Fruit fly (Drosophila melanogaster) whole organism, prepupa: ENCODE results near the gene CG32344.

Experiments
- CG10631 ChIP-seq: fragments of 200-800 bp; sonication (Bioruptor generic); optimal IDR thresholded peaks from 2 replicates; lab custom pipeline; 2016; ENCODE audit warnings: missing biosample characterization, missing genetic modification characterization
- CG11294 ChIP-seq: fragments of 200-800 bp; sonication (Bioruptor generic); IDR thresholded peaks from 2 replicates; pipeline ENCODE4 v1.3.6; 2022; ENCODE audit warnings: missing biosample characterization, missing genetic modification characterization
- CG11762 ChIP-seq: fragments of 200-800 bp; sonication (Bioruptor generic); optimal IDR thresholded peaks from 3 replicates; lab custom pipeline; 2016; ENCODE audit warnings: missing biosample characterization, missing genetic modification characterization; ENCODE audit not compliant: insufficient read depth
- CG11902 ChIP-seq: fragments of 200-800 bp; sonication (Bioruptor generic); optimal IDR thresholded peaks from 3 replicates; lab custom pipeline; 2016; ENCODE audit warnings: missing biosample characterization, missing genetic modification characterization
- CG15336 ChIP-seq: fragments of 200-800 bp; sonication (Bioruptor generic); IDR thresholded peaks from 2 replicates; pipeline ENCODE4 v1.3.6; 2022; ENCODE audit warnings: missing biosample characterization, missing genetic modification characterization
- CG1621 ChIP-seq: fragments of 200-800 bp; sonication (Bioruptor generic); optimal IDR thresholded peaks from 3 replicates; lab custom pipeline; 2018; ENCODE audit warnings: missing biosample characterization, mild to moderate bottlenecking, missing genetic modification characterization
- CG16779 ChIP-seq: fragments of 200-800 bp; sonication (Bioruptor generic); optimal IDR thresholded peaks from 3 replicates; lab custom pipeline; 2017; ENCODE audit warnings: missing biosample characterization, mild to moderate bottlenecking, missing genetic modification characterization
- CG3032 ChIP-seq: fragments of 200-800 bp; optimal IDR thresholded peaks from 2 replicates; lab custom pipeline; 2019; ENCODE audit warnings: missing biosample characterization, mild to moderate bottlenecking, missing genetic modification characterization, moderate library complexity
- CG31627 ChIP-seq: fragments of 200-800 bp; sonication (Bioruptor generic); optimal IDR thresholded peaks from 3 replicates; lab custom pipeline; 2016; ENCODE audit warnings: missing biosample characterization, missing genetic modification characterization
- CG3919 ChIP-seq: fragments of 200-800 bp; sonication (Bioruptor generic); optimal IDR thresholded peaks from 3 replicates; lab custom pipeline; 2016; ENCODE audit warnings: missing biosample characterization, missing genetic modification characterization
- CG6163 ChIP-seq: fragments of 200-800 bp; sonication (Bioruptor generic); IDR thresholded peaks from 3 replicates; pipeline ENCODE4 v1.3.6; 2022; ENCODE audit warnings: missing biosample characterization, missing genetic modification characterization
- CG6276 ChIP-seq: fragments of 200-800 bp; sonication (Bioruptor generic); optimal IDR thresholded peaks from 2 replicates; lab custom pipeline; 2017; ENCODE audit warnings: missing biosample characterization, mild to moderate bottlenecking, missing genetic modification characterization
- CG6792 ChIP-seq: fragments of 200-800 bp; sonication (Bioruptor generic); optimal IDR thresholded peaks from 3 replicates; lab custom pipeline; 2016; ENCODE audit warnings: missing biosample characterization, missing genetic modification characterization
- CG6808 ChIP-seq: fragments of 200-800 bp; sonication (Bioruptor generic); optimal IDR thresholded peaks from 3 replicates; lab custom pipeline; 2017; ENCODE audit warnings: missing biosample characterization, missing genetic modification characterization, mild to moderate bottlenecking, moderate library complexity, missing genetic modification reagents
- CG6854 ChIP-seq: fragments of 200-800 bp; sonication (Bioruptor generic); optimal IDR thresholded peaks from 2 replicates; lab custom pipeline; 2017; ENCODE audit warnings: missing biosample characterization, mild to moderate bottlenecking, missing genetic modification characterization
- CG8319 ChIP-seq: fragments of 200-800 bp; sonication (Bioruptor generic); optimal IDR thresholded peaks from 3 replicates; lab custom pipeline; 2016; ENCODE audit warnings: missing biosample characterization, missing genetic modification characterization
- CG8632 ChIP-seq: fragments of 200-800 bp; sonication (Bioruptor generic); optimal IDR thresholded peaks from 3 replicates; lab custom pipeline; 2016; ENCODE audit warnings: missing biosample characterization, missing genetic modification characterization
- CG9139 ChIP-seq: fragments of 200-800 bp; sonication (Bioruptor generic); optimal IDR thresholded peaks from 3 replicates; lab custom pipeline; 2017; ENCODE audit warnings: missing biosample characterization, mild to moderate bottlenecking, missing genetic modification characterization
- Eip78C ChIP-seq: fragments of 200-800 bp; sonication (Bioruptor generic); peaks from one replicate; lab custom pipeline; 2016; ENCODE audit warnings: missing biosample characterization, missing genetic modification characterization
- Eip93F ChIP-seq: fragments of 200-800 bp; sonication (Bioruptor generic); optimal IDR thresholded peaks from 2 replicates; lab custom pipeline; 2016; ENCODE audit warnings: missing biosample characterization, mild to moderate bottlenecking, missing genetic modification characterization
- Ets96B ChIP-seq: fragments of 200-800 bp; optimal IDR thresholded peaks from 2 replicates; lab custom pipeline; 2019; ENCODE audit warnings: missing biosample characterization, mild to moderate bottlenecking, missing genetic modification characterization, moderate library complexity
- Gug ChIP-seq: fragments of 200-800 bp; sonication (Bioruptor generic); IDR thresholded peaks from 2 replicates; pipeline ENCODE4 v1.3.6; 2022; ENCODE audit warnings: missing biosample characterization, missing genetic modification characterization
- Hr38 ChIP-seq: sonication (Bioruptor generic); optimal IDR thresholded peaks from 2 replicates; lab custom pipeline; 2016; ENCODE audit warnings: missing biosample characterization, missing genetic modification characterization
- Hr39 ChIP-seq: fragments of 200-800 bp; sonication (Bioruptor generic); optimal IDR thresholded peaks from 2 replicates; lab custom pipeline; 2016; ENCODE audit warnings: missing biosample characterization, missing genetic modification characterization
- Lpt ChIP-seq: fragments of 200-800 bp; sonication (Bioruptor generic); optimal IDR thresholded peaks from 3 replicates; lab custom pipeline; 2016; ENCODE audit warnings: missing biosample characterization, missing genetic modification characterization
- Met ChIP-seq: fragments of 200-800 bp; sonication (Bioruptor generic); optimal IDR thresholded peaks from 3 replicates; lab custom pipeline; 2016; ENCODE audit warnings: missing biosample characterization, missing genetic modification characterization
- OdsH ChIP-seq: fragments of 200-800 bp; sonication (Bioruptor generic); optimal IDR thresholded peaks from 3 replicates; lab custom pipeline; 2016; ENCODE audit warnings: missing biosample characterization, missing genetic modification characterization
- Smox ChIP-seq: fragments of 200-800 bp; sonication (Bioruptor generic); optimal IDR thresholded peaks from 3 replicates; lab custom pipeline; 2016; ENCODE audit warnings: missing biosample characterization, missing genetic modification characterization
- Sox102F ChIP-seq: fragments of 200-800 bp; sonication (Bioruptor generic); optimal IDR thresholded peaks from 2 replicates; lab custom pipeline; 2016; ENCODE audit warnings: missing biosample characterization, mild to moderate bottlenecking, missing genetic modification characterization
- Sox14 ChIP-seq: fragments of 200-800 bp; sonication (Bioruptor generic); optimal IDR thresholded peaks from 3 replicates; lab custom pipeline; 2016; ENCODE audit warnings: missing biosample characterization, missing genetic modification characterization
- acj6 ChIP-seq: fragments of 200-800 bp; sonication (Bioruptor generic); optimal IDR thresholded peaks from 3 replicates; lab custom pipeline; 2016; ENCODE audit warnings: missing biosample characterization, missing genetic modification characterization
- dac ChIP-seq: fragments of 200-800 bp; sonication (Bioruptor generic); optimal IDR thresholded peaks from 2 replicates; lab custom pipeline; 2017; ENCODE audit warnings: missing biosample characterization, mild to moderate bottlenecking, missing genetic modification characterization
- eg ChIP-seq: fragments of 200-800 bp; sonication (Bioruptor generic); IDR thresholded peaks from 3 replicates; pipeline ENCODE4 v1.3.6; 2022; ENCODE audit warnings: missing biosample characterization, missing genetic modification characterization
- esn ChIP-seq: fragments of 200-800 bp; sonication (Bioruptor generic); optimal IDR thresholded peaks from 2 replicates; lab custom pipeline; 2016; ENCODE audit warnings: missing biosample characterization, mild to moderate bottlenecking, missing genetic modification characterization, moderate library complexity
- fd85E ChIP-seq: fragments of 200-800 bp; sonication (Bioruptor generic); optimal IDR thresholded peaks from 3 replicates; lab custom pipeline; 2016; ENCODE audit warnings: missing biosample characterization, missing genetic modification characterization
- fkh ChIP-seq: fragments of 200-800 bp; sonication (Bioruptor generic); optimal IDR thresholded peaks from 3 replicates; lab custom pipeline; 2017; ENCODE audit warnings: missing biosample characterization, mild to moderate bottlenecking, missing genetic modification characterization, moderate library complexity
- net ChIP-seq: fragments of 200-800 bp; sonication (Bioruptor generic); optimal IDR thresholded peaks from 3 replicates; lab custom pipeline; 2016; ENCODE audit warnings: missing biosample characterization, missing genetic modification characterization
- pdm3 ChIP-seq: fragments of 200-800 bp; sonication (Bioruptor generic); optimal IDR thresholded peaks from 3 replicates; lab custom pipeline; 2016; ENCODE audit warnings: missing biosample characterization, missing genetic modification characterization
- ss ChIP-seq, 2 experiments: fragments of 200-800 bp; sonication (Bioruptor generic); optimal IDR thresholded peaks; 2 replicates in 1 of 2; 3 replicates in 1 of 2; lab custom pipeline; 2017 to 2018; ENCODE audit warnings: mild to moderate bottlenecking in 2 of 2, missing biosample characterization in 2 of 2, missing genetic modification characterization in 2 of 2, moderate library complexity in 1 of 2
- topi ChIP-seq: fragments of 200-800 bp; sonication (Bioruptor generic); optimal IDR thresholded peaks from 3 replicates; lab custom pipeline; 2016; ENCODE audit warnings: missing biosample characterization, missing genetic modification characterization

Gene CG32344

dm6 chr3L:346656-347640 is 22.4 kb upstream of the CG32344 start, which contains the start of gene mth (continued):
- TF ChIP-seq Gug (no peak), CG6854 (GFP tag; lab: Kevin White, UChicago) (peak; percentile 55), dac (no peak), Smox (GFP tag; lab: Kevin White, UChicago) (no peak), Sox102F (peak; percentile 2), Hr39 (GFP tag; lab: Kevin White, UChicago) (peak; percentile 74), pdm3 (GFP tag; lab: Kevin White, UChicago) (peak; percentile 57), esn (peak; percentile 62), CG16779 (tag; lab: Kevin White, UChicago) (peak; percentile 22), CG8319 (GFP tag; lab: Kevin White, UChicago) (no peak), CG3032 (tag; lab: Kevin White, UChicago) (peak; percentile 61), eg (GFP tag; lab: Robert Waterston, UW) (peak; percentile 16), CG6792 (GFP tag; lab: Kevin White, UChicago) (no peak), Lpt (GFP tag; lab: Kevin White, UChicago) (no peak), CG11294 (GFP tag; lab: Robert Waterston, UW) (0 out of 2 replicates have a peak, but pooled peaks have one; percentile 9), topi (peak; percentile 45), Ets96B (tag; lab: Kevin White, UChicago) (peak; percentile 13), CG31627 (GFP tag; lab: Kevin White, UChicago) (peak; percentile 68), CG6808 (GFP tag; lab: Kevin White, UChicago) (no peak), fkh (peak; percentile 52), Met (GFP tag; lab: Kevin White, UChicago) (peak; percentile 44), CG9139 (GFP tag; lab: Kevin White, UChicago) (peak; percentile 29), CG1621 (tag; lab: Kevin White, UChicago) (no peak), ss (GFP tag; optimal IDR thresholded peaks at IDR 0.05; lab: Kevin White, UChicago) (peak; percentile 18 to 41), CG10631 (peak; percentile 49), net (GFP tag; lab: Kevin White, UChicago) (peak; percentile 28)

DNA sequence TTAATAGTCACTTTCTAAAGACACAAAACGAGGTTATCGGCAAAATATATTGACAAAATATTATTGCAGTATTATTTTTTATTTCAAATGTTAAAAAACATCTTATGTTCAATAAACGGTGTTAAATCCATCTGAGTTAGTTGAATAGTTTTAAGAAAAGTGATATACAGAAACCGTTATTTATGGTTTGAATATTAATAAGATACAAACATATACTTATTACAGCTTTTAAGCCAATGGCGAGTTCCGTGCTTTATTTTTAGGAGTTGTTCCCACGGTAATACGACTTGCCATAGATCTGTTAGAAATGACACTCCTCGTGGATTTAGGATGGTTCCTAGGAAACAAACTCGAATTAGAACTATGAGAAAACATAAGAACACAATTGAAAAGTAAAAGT is 18.8 kb upstream of the CG32344 start:
- peak; percentile 62 for TF ChIP-seq Eip78C (GFP tag; lab: Kevin White, UChicago)
- TF ChIP-seq CG6854 (GFP tag; lab: Kevin White, UChicago), result no peak

DNA sequence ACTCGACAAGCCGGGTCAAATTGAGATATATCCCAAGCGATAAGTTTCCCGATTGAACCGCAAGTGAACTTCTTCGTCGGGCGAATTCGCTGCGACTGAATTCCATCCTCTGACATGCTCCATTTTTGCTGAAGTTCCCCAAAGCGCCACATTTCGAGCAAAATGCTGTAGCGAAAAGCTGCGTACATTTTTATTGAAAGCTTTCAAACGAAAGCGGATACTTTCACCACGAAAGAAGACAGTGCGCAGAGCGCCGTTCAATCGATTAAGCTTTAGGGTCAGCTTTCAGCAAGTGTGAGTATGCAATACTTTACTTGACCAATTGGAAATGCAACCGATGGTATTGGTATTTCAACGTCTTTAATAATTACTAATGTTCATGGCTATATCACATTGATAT is 18.3 kb upstream of the CG32344 start, which contains the start of gene mthl10:
Gene mthl10 (minus strand): TSS at position 77 of the 400 bp plus-strand sequence.
- no peak for TF ChIP-seq CG6163
- TF ChIP-seq CG31627 (GFP tag; lab: Kevin White, UChicago), result no peak
- TF ChIP-seq CG11762 (GFP tag; lab: Kevin White, UChicago), result no peak
- TF ChIP-seq CG3919 (GFP tag; lab: Kevin White, UChicago), result no peak
- no peak for TF ChIP-seq acj6 (GFP tag; lab: Kevin White, UChicago)
- TF ChIP-seq CG8632 (GFP tag; lab: Kevin White, UChicago), result no peak
- no peak for TF ChIP-seq esn
- no peak for TF ChIP-seq Eip93F
- TF ChIP-seq OdsH, result no peak
- TF ChIP-seq CG6276 (GFP tag; lab: Kevin White, UChicago), result no peak
- no peak for TF ChIP-seq Hr38 (GFP tag; lab: Kevin White, UChicago)
- TF ChIP-seq fd85E, result no peak
- TF ChIP-seq CG15336 (GFP tag; lab: Robert Waterston, UW), result no peak
- no peak for TF ChIP-seq CG11294 (GFP tag; lab: Robert Waterston, UW)
- no peak for TF ChIP-seq Smox (GFP tag; lab: Kevin White, UChicago)
- TF ChIP-seq CG11902 (GFP tag; lab: Kevin White, UChicago), result no peak
- no peak for TF ChIP-seq Sox14 (GFP tag; lab: Kevin White, UChicago)
